Worm (Caenorhabditis elegans): ENCODE measurements around the gene C02E7.8.

Gene C02E7.8

ce11 chrV:4960686-4961085 is 40.1 kb upstream of the C02E7.8 start:
- no peak for TF ChIP-seq dpl-1 (GFP tag; optimal IDR thresholded peaks at IDR 0.05)

ce11 chrV:4957619-4958018 is 37.0 kb upstream of the C02E7.8 start:
- TF ChIP-seq swsn-7 (tag; optimal IDR thresholded peaks at IDR 0.05) (no peak), skn-1 (tag; optimal IDR thresholded peaks at IDR 0.05) (no peak), elt-3 (tag; optimal IDR thresholded peaks at IDR 0.05) (no peak), ceh-82 (tag; optimal IDR thresholded peaks at IDR 0.05) (no peak), sup-37 (GFP tag; optimal IDR thresholded peaks at IDR 0.05) (no peak), blmp-1 (tag; optimal IDR thresholded peaks at IDR 0.05) (no peak), nhr-237 (tag; optimal IDR thresholded peaks at IDR 0.05) (no peak), nhr-11 (tag; optimal IDR thresholded peaks at IDR 0.05) (no peak)

- no peak for TF ChIP-seq efl-1 (optimal IDR thresholded peaks at IDR 0.05)
- TF ChIP-seq efl-1 (GFP tag; optimal IDR thresholded peaks at IDR 0.05 in 1 of 2), result peak in 1 of 2 experiments; percentile 4
- no peak for TF ChIP-seq nhr-28 (tag; optimal IDR thresholded peaks at IDR 0.05)
These were observed 35.9 kb upstream of the C02E7.8 start, which contains the start of gene str-208 for ce11 chrV:4956529-4956928. Gene str-208, plus strand, starts transcription at chrV:4956829.

- no peak for TF ChIP-seq nhr-85 (tag)
- no peak for TF ChIP-seq efl-1 (optimal IDR thresholded peaks at IDR 0.05)
- TF ChIP-seq efl-1 (GFP tag; optimal IDR thresholded peaks at IDR 0.05 in 1 of 2), result peak in 1 of 2 experiments; percentile 63
- TF ChIP-seq alr-1 (tag; optimal IDR thresholded peaks at IDR 0.05; ENCODE audit: borderline replicate concordance), result no peak
- TF ChIP-seq egl-27 (tag; optimal IDR thresholded peaks at IDR 0.05), result no peak
- no peak for TF ChIP-seq lin-39 (tag; optimal IDR thresholded peaks at IDR 0.05)
- TF ChIP-seq mep-1 (tag; optimal IDR thresholded peaks at IDR 0.05), result no peak
These were observed 30.8 kb upstream of the C02E7.8 start, which contains the start of gene str-207 for ce11 chrV:4951434-4951833. Gene str-207, plus strand, starts transcription at chrV:4951734.

ce11 chrV:4948635-4949034 is 28.0 kb upstream of the C02E7.8 start, which contains the start of gene str-209:
Gene str-209, plus strand, starts transcription at chrV:4948935.
- TF ChIP-seq mep-1 (tag; optimal IDR thresholded peaks at IDR 0.05), result no peak
- no peak for TF ChIP-seq fkh-10 (GFP tag; optimal IDR thresholded peaks at IDR 0.05)
- TF ChIP-seq pag-3 (tag; optimal IDR thresholded peaks at IDR 0.05; ENCODE audit: borderline replicate concordance, insufficient read depth), result no peak
- TF ChIP-seq ceh-88 (GFP tag; IDR thresholded peaks at IDR 0.05), result no peak
- no peak for TF ChIP-seq nhr-11 (tag; optimal IDR thresholded peaks at IDR 0.05)
- TF ChIP-seq aha-1 (tag; optimal IDR thresholded peaks at IDR 0.05), result no peak
- TF ChIP-seq hpl-2 (GFP tag; optimal IDR thresholded peaks at IDR 0.05), result no peak
- no peak for TF ChIP-seq swsn-7 (tag; optimal IDR thresholded peaks at IDR 0.05)
- TF ChIP-seq fkh-4 (tag; optimal IDR thresholded peaks at IDR 0.05; ENCODE audit: borderline replicate concordance), result no peak
- no peak for TF ChIP-seq isw-1 (GFP tag; IDR thresholded peaks at IDR 0.05)
- TF ChIP-seq nhr-77 (tag; optimal IDR thresholded peaks at IDR 0.05), result no peak

ce11 chrV:4944219-4944618 is 23.6 kb upstream of the C02E7.8 start, which contains the start of gene str-211:
Gene str-211, minus strand, starts transcription at chrV:4944319.
- TF ChIP-seq egl-13 (tag; optimal IDR thresholded peaks at IDR 0.05) (no peak), rnt-1 (tag; optimal IDR thresholded peaks at IDR 0.05) (no peak), lin-39 (tag; optimal IDR thresholded peaks at IDR 0.05) (no peak), isw-1 (GFP tag; IDR thresholded peaks at IDR 0.05) (no peak), unc-62 (GFP tag; optimal IDR thresholded peaks at IDR 0.05) (no peak), C04F5.9 (tag; optimal IDR thresholded peaks at IDR 0.05) (no peak), ces-1 (GFP tag; optimal IDR thresholded peaks at IDR 0.05) (no peak), alr-1 (tag; optimal IDR thresholded peaks at IDR 0.05; ENCODE audit: borderline replicate concordance) (no peak), elt-2 (tag; optimal IDR thresholded peaks at IDR 0.05) (no peak), dsc-1 (tag; optimal IDR thresholded peaks at IDR 0.05) (no peak)
